Fruit fly (Drosophila melanogaster) Kc167 (cell line): ENCODE data around the gene Nelf-E.

Experiments used
- Myc ChIP-seq: fragments of >200 bp; optimal IDR thresholded peaks from 2 replicates; lab custom pipeline; 2017; ENCODE audit warnings: missing external identifiers
- Sin3A ChIP-seq: fragments of >200 bp; optimal IDR thresholded peaks from 2 replicates; lab custom pipeline; 2018; ENCODE audit warnings: missing external identifiers
- h ChIP-seq: fragments of >200 bp; optimal IDR thresholded peaks from 3 replicates; lab custom pipeline; 2018; ENCODE audit warnings: missing external identifiers
- insv ChIP-seq: fragments of >200 bp; optimal IDR thresholded peaks from 3 replicates; lab custom pipeline; 2018; ENCODE audit warnings: missing external identifiers
- psq ChIP-seq: fragments of >200 bp; optimal IDR thresholded peaks from 2 replicates; lab custom pipeline; 2017; ENCODE audit warnings: missing external identifiers
- ttk ChIP-seq: sonication (Bioruptor generic); optimal IDR thresholded peaks from 2 replicates; lab custom pipeline; 2017; ENCODE audit warnings: missing external identifiers

DNA sequence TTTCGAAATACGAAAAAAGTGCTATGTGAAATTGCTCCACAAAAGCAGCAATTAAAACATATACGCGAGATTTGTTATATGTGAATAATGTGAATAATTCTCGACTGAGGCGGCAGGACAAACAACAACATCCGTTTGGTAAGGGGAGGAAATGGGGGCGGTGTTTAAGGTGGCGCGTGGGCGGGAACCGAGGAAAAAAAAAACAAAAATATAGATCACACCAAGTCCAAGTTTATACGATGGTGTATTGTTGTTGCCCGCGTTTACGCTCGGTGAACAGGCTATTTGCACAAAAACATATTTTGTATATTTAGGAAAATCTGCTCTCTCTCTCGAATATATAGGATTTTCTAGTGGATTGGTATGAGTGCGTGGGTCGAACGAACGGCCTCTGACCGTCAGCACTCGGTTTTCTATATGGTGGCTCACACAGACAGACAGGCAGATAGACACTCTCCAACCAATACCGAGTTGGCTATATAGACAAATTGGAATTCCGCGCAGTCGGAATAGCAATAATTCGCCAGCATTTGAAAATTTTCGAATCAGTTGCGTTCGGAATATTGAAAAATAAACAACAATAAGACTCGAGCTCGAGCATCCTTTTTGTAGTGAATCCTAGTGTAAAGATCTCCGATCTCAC, 29.1 kb upstream of the Nelf-E start:
- TF ChIP-seq Sin3A (lab: Kevin White, UChicago) (no peak), psq (lab: Kevin White, UChicago) (no peak), Myc (lab: Kevin White, UChicago) (no peak), insv (lab: Kevin White, UChicago) (no peak), h (no peak), ttk (lab: Kevin White, UChicago) (no peak)
